Worm (Caenorhabditis elegans): ENCODE measurements around the gene ttr-6.

Gene ttr-6

ce11 chrX:6569624-6570023 lies 27.3 kb downstream of the ttr-6 start, which contains the start of gene dop-3:
dop-3 (minus strand) TSS chrX:6569724.
- TF ChIP-seq nhr-76 (tag; optimal IDR thresholded peaks at IDR 0.05) (no peak), nhr-12 (tag; optimal IDR thresholded peaks at IDR 0.05) (no peak), nhr-28 (tag; optimal IDR thresholded peaks at IDR 0.05) (no peak), unc-62 (GFP tag; optimal IDR thresholded peaks at IDR 0.05) (no peak)

- TF ChIP-seq tbx-8 (GFP tag; optimal IDR thresholded peaks at IDR 0.05) = no peak
- no peak for TF ChIP-seq ceh-43 (GFP tag; optimal IDR thresholded peaks at IDR 0.05)
- TF ChIP-seq nhr-2 (tag; optimal IDR thresholded peaks at IDR 0.05) = no peak
- TF ChIP-seq nhr-76 (tag; optimal IDR thresholded peaks at IDR 0.05) = no peak
- TF ChIP-seq mls-2 (tag; optimal IDR thresholded peaks at IDR 0.05) = no peak
- TF ChIP-seq elt-3 (tag; optimal IDR thresholded peaks at IDR 0.05) = no peak
- no peak for TF ChIP-seq elt-1 (tag; optimal IDR thresholded peaks at IDR 0.05; ENCODE audit: borderline replicate concordance, insufficient read depth)
- no peak for TF ChIP-seq hlh-1 (tag; optimal IDR thresholded peaks at IDR 0.05)
- no peak for TF ChIP-seq ceh-39 (tag; optimal IDR thresholded peaks at IDR 0.05)
- no peak for TF ChIP-seq nhr-12 (tag; optimal IDR thresholded peaks at IDR 0.05)
- TF ChIP-seq unc-39 (tag; optimal IDR thresholded peaks at IDR 0.05) = no peak
- TF ChIP-seq bed-3 (GFP tag; optimal IDR thresholded peaks at IDR 0.05) = no peak
- no peak for TF ChIP-seq sem-2 (GFP tag; optimal IDR thresholded peaks at IDR 0.05)
These were observed 34.5 kb downstream of the ttr-6 start, which contains the start of gene aaim-1 for ce11 chrX:6562378-6562856. aaim-1 (minus strand) TSS chrX:6562428.

ce11 chrX:6560495-6560894 lies 36.4 kb downstream of the ttr-6 start:
- TF ChIP-seq unc-39 (tag; optimal IDR thresholded peaks at IDR 0.05) (no peak), snpc-4 (tag; optimal IDR thresholded peaks at IDR 0.05) (no peak), mls-2 (tag; optimal IDR thresholded peaks at IDR 0.05) (no peak), nhr-2 (tag; optimal IDR thresholded peaks at IDR 0.05) (no peak), elt-3 (tag; optimal IDR thresholded peaks at IDR 0.05) (no peak), ztf-11 (tag; optimal IDR thresholded peaks at IDR 0.05) (no peak), nhr-28 (tag; optimal IDR thresholded peaks at IDR 0.05) (no peak), nhr-237 (tag; optimal IDR thresholded peaks at IDR 0.05) (no peak), bed-3 (GFP tag; optimal IDR thresholded peaks at IDR 0.05) (no peak), M03D4.4 (tag; optimal IDR thresholded peaks at IDR 0.05) (no peak), mab-5 (tag; optimal IDR thresholded peaks at IDR 0.05) (no peak), lsy-2 (tag; optimal IDR thresholded peaks at IDR 0.05) (no peak), cnd-1 (tag; optimal IDR thresholded peaks at IDR 0.05) (no peak), pha-4 (tag; optimal IDR thresholded peaks at IDR 0.05) (no peak), lin-32 (GFP tag; optimal IDR thresholded peaks at IDR 0.05) (no peak), ham-2 (GFP tag; optimal IDR thresholded peaks at IDR 0.05) (no peak)

- TF ChIP-seq cnd-1 (tag; optimal IDR thresholded peaks at IDR 0.05) = no peak
- TF ChIP-seq ceh-39 (tag; optimal IDR thresholded peaks at IDR 0.05) = no peak
- no peak for TF ChIP-seq elt-1 (tag; optimal IDR thresholded peaks at IDR 0.05; ENCODE audit: borderline replicate concordance, insufficient read depth)
- no peak for TF ChIP-seq nhr-76 (tag; optimal IDR thresholded peaks at IDR 0.05)
- TF ChIP-seq nhr-237 (tag; optimal IDR thresholded peaks at IDR 0.05) = no peak
- no peak for TF ChIP-seq tbx-8 (GFP tag; optimal IDR thresholded peaks at IDR 0.05)
- no peak for TF ChIP-seq mep-1 (tag; optimal IDR thresholded peaks at IDR 0.05)
- no peak for TF ChIP-seq ceh-83 (GFP tag; optimal IDR thresholded peaks at IDR 0.05)
- no peak for TF ChIP-seq lin-13 (tag; optimal IDR thresholded peaks at IDR 0.05)
- no peak for TF ChIP-seq lsy-2 (tag; optimal IDR thresholded peaks at IDR 0.05)
- TF ChIP-seq hlh-1 (tag; optimal IDR thresholded peaks at IDR 0.05) = no peak
These were observed 43.3 kb downstream of the ttr-6 start for ce11 chrX:6553634-6554033.

- TF ChIP-seq sptf-1 (tag; optimal IDR thresholded peaks at IDR 0.05) = no peak
- no peak for TF ChIP-seq ceh-83 (GFP tag; optimal IDR thresholded peaks at IDR 0.05)
- no peak for TF ChIP-seq cnd-1 (tag; optimal IDR thresholded peaks at IDR 0.05)
- no peak for TF ChIP-seq sem-2 (GFP tag; optimal IDR thresholded peaks at IDR 0.05)
- TF ChIP-seq ham-2 (GFP tag; optimal IDR thresholded peaks at IDR 0.05) = no peak
- no peak for TF ChIP-seq elt-3 (tag; optimal IDR thresholded peaks at IDR 0.05)
These were observed 44.0 kb downstream of the ttr-6 start, which contains the start of gene svh-2 for ce11 chrX:6552806-6553337. svh-2 (plus strand) TSS chrX:6553287.

ce11 chrX:6551679-6552078 lies 45.2 kb downstream of the ttr-6 start:
- TF ChIP-seq nhr-76 (tag; optimal IDR thresholded peaks at IDR 0.05) (no peak), drap-1 (GFP tag; optimal IDR thresholded peaks at IDR 0.05) (no peak), bed-3 (GFP tag; optimal IDR thresholded peaks at IDR 0.05) (no peak)

Data from whole organism, mixed stage, embryonic.